Worm (Caenorhabditis elegans) whole organism, early embryonic: ENCODE measurements around the gene clec-128.

Experiments used
- B0310.2 ChIP-seq: sonication (generic microtip); optimal IDR thresholded peaks from 2 replicates; lab custom pipeline; 2016; ENCODE audit warnings: mild to moderate bottlenecking, missing genetic modification characterization, missing compliant biosample characterization
- F13C5.2 ChIP-seq: sonication (generic microtip); optimal IDR thresholded peaks from 2 replicates; lab custom pipeline; 2017; ENCODE audit warnings: mild to moderate bottlenecking, missing genetic modification characterization, inconsistent platforms, missing compliant biosample characterization
- aly-1 ChIP-seq: sonication (generic microtip); optimal IDR thresholded peaks from 2 replicates; lab custom pipeline; 2016; ENCODE audit warnings: missing genetic modification characterization, missing compliant biosample characterization
- ama-1 ChIP-seq: fragments of 150-350 bp; optimal IDR thresholded peaks from 2 replicates; lab custom pipeline; 2014
- ceh-13 ChIP-seq: fragments of 200-800 bp; sonication (Bioruptor generic); optimal IDR thresholded peaks from 2 replicates; lab custom pipeline; 2018; ENCODE audit warnings: mild to moderate bottlenecking, missing genetic modification characterization, missing compliant biosample characterization
- ceh-36 ChIP-seq: sonication (generic microtip); optimal IDR thresholded peaks from 2 replicates; lab custom pipeline; 2016; ENCODE audit warnings: missing genetic modification characterization, inconsistent platforms, missing compliant biosample characterization
- ets-7 ChIP-seq: sonication (generic microtip); optimal IDR thresholded peaks from 2 replicates; lab custom pipeline; 2016; ENCODE audit warnings: missing genotype, missing genetic modification characterization, missing compliant biosample characterization
- flt-1 ChIP-seq: fragments of 200-800 bp; sonication (Bioruptor generic); IDR thresholded peaks from 2 replicates; pipeline ENCODE4 v1.3.6; 2022; ENCODE audit warnings: missing genetic modification characterization, missing compliant biosample characterization
- hmbx-1 ChIP-seq: sonication (generic microtip); optimal IDR thresholded peaks from 2 replicates; lab custom pipeline; 2016; ENCODE audit warnings: mild to moderate bottlenecking, missing genetic modification characterization, missing compliant biosample characterization
- hmg-4 ChIP-seq: fragments of 200-800 bp; sonication (Bioruptor generic); optimal IDR thresholded peaks from 2 replicates; lab custom pipeline; 2018; ENCODE audit warnings: mild to moderate bottlenecking, missing genetic modification characterization, missing compliant biosample characterization
- hnd-1 ChIP-seq: sonication (generic microtip); optimal IDR thresholded peaks from 2 replicates; lab custom pipeline; 2016; ENCODE audit warnings: missing genetic modification characterization, missing compliant biosample characterization
- pes-1 ChIP-seq: fragments of 200-800 bp; sonication (Bioruptor generic); IDR thresholded peaks from 2 replicates; pipeline ENCODE4 v1.3.6; 2022; ENCODE audit warnings: missing genetic modification reagents, missing genetic modification characterization, missing compliant biosample characterization
- scrt-1 ChIP-seq: fragments of 200-800 bp; sonication (Bioruptor generic); IDR thresholded peaks from 2 replicates; pipeline ENCODE4 v1.3.6; 2022; ENCODE audit warnings: missing genetic modification characterization, missing compliant biosample characterization
- sea-1 ChIP-seq: fragments of 200-800 bp; sonication (Bioruptor generic); conservative IDR thresholded peaks from 2 replicates; pipeline ENCODE4 v1.3.6; 2022; ENCODE audit warnings: missing genetic modification characterization, missing compliant biosample characterization
- tbx-11 ChIP-seq: fragments of 200-800 bp; sonication (Bioruptor generic); IDR thresholded peaks from 2 replicates; pipeline ENCODE4 v1.3.6; 2022; ENCODE audit warnings: missing genetic modification characterization, missing compliant biosample characterization
- tbx-37 ChIP-seq: fragments of 200-800 bp; sonication (Bioruptor generic); conservative IDR thresholded peaks from 2 replicates; pipeline ENCODE4 v1.3.6; 2022; ENCODE audit warnings: missing genetic modification reagents, missing genetic modification characterization, missing compliant biosample characterization
- tra-4 ChIP-seq: sonication (generic microtip); optimal IDR thresholded peaks from 2 replicates; lab custom pipeline; 2017; ENCODE audit warnings: missing genetic modification characterization, missing compliant biosample characterization

clec-128 gene

DNA sequence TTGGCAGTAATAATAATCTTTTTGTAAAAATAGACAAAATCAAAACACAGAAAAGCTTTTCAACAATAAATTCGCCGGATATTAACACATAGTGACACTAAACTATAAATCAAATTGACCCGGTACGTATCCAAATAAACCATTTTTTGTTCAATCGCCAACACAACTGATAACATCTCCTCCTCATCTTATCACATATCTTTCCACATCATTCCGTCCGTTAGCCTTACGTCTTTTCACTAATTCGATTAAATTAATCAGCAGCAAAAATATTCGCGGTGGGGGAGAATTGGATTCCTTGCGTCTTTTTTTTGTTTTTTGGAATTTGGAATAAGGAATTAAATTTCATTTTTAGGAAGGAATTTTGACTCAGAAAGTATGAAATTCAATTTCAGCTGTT lies 14.2 kb downstream of the clec-128 start:
- TF ChIP-seq hnd-1: no peak
- TF ChIP-seq pes-1 (GFP tag; lab: Robert Waterston, UW): no peak
- TF ChIP-seq F13C5.2 (tag; lab: Kevin White, UChicago): no peak
- TF ChIP-seq hmg-4 (GFP tag; lab: Kevin White, UChicago): no peak
- no peak for TF ChIP-seq scrt-1
- TF ChIP-seq ets-7 (tag; lab: Kevin White, UChicago): no peak
- TF ChIP-seq aly-1 (tag; lab: Kevin White, UChicago): no peak

DNA sequence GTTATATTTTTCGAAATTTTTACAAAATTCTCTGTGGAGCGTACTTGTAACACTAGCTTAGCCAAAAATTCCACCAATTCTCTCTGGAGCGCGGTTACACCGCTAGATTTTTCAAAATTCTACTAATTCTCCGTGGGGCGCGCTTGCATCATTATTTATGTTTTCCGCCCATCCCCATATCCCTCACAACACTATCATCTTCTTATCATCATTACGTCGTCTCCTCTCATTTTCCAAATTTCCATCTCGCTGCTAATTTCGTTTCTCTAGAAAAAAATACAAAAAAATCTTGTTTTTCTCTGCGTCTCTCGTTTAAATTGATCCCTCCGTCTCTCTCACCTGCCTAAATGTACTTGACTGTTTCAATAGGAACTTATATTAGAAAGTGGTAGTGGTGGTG lies 15.5 kb downstream of the clec-128 start:
- TF ChIP-seq ceh-36: no peak
- no peak for TF ChIP-seq flt-1 (GFP tag; lab: Robert Waterston, UW)
- TF ChIP-seq tra-4: no peak
- no peak for TF ChIP-seq hnd-1
- no peak for TF ChIP-seq hmbx-1 (tag; lab: Kevin White, UChicago)
- no peak for TF ChIP-seq hmg-4 (GFP tag; lab: Kevin White, UChicago)

DNA sequence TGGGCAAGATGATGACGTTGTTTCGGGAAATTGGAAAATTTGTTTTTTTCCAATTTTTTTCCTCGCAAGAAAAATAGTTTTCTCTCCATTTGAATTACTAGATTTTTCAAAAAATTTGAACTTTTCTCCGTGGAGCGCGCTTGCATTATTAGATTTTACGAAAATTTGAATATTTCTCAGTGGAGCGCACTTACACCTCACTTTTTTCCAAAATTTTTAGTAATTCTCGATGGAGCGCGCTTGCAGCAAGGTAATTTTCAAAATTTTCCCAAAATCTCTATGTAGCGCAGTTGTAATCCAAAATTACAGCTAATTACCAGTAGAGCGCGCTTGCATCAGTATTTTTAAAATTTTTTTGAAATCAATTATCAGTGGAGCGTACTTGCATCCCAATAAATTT lies 16.2 kb downstream of the clec-128 start:
- no peak for TF ChIP-seq hnd-1
- no peak for TF ChIP-seq F13C5.2 (tag; lab: Kevin White, UChicago)
- TF ChIP-seq B0310.2 (tag; lab: Kevin White, UChicago): no peak
- no peak for TF ChIP-seq tbx-37 (GFP tag; lab: Robert Waterston, UW)

DNA sequence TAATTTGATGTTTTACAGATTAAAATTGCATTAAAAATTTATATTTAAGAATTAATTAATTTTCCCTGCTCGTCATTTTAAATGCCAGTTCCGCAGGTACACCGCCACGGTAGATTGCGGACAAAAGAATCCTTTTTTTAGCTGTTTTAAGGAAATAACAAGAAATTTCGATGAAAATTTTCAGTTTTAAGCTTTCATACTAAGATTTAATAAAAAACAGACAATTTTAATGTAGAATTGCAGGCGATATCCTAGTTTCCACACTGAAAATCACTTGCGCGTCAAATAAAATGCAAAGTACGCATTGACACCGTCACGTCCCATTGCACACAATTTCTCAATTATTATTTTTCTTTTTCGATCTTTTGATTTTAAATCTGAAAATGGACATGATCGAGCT lies 17.4 kb downstream of the clec-128 start, which contains the start of gene dnc-3:
Gene dnc-3, plus strand, starts transcription at position 272 of the 400 bp plus-strand sequence.
- TF ChIP-seq flt-1 (GFP tag; lab: Robert Waterston, UW) (no peak), F13C5.2 (tag; lab: Kevin White, UChicago) (peak; percentile 40)

DNA sequence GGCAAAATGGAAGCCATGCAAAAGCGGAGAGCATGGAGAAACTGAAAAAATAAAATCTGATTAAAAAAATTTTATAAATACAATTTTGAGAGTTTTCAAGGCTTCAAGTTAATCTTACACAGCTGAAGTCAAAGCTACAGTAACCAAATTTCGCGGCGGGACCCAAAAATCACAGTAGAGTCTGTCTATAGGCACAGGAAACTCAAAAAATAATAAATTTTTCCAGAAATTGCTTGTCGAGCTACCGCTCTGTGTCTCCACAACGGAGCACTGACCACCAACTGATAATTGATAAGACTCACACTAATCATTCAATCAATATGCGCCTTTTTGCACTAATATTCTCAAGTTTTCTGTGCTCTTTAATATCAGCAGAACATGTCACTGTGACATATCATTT lies 20.5 kb downstream of the clec-128 start, which contains the start of gene W10G11.19:
Gene W10G11.19, plus strand, starts transcription at position 301 of the 400 bp plus-strand sequence.
- TF ChIP-seq scrt-1 (no peak), aly-1 (tag; lab: Kevin White, UChicago) (no peak), hmg-4 (GFP tag; lab: Kevin White, UChicago) (no peak), tbx-37 (GFP tag; lab: Robert Waterston, UW) (no peak), pes-1 (GFP tag; lab: Robert Waterston, UW) (no peak), hmbx-1 (tag; lab: Kevin White, UChicago) (no peak), tra-4 (no peak), ceh-36 (no peak)

DNA sequence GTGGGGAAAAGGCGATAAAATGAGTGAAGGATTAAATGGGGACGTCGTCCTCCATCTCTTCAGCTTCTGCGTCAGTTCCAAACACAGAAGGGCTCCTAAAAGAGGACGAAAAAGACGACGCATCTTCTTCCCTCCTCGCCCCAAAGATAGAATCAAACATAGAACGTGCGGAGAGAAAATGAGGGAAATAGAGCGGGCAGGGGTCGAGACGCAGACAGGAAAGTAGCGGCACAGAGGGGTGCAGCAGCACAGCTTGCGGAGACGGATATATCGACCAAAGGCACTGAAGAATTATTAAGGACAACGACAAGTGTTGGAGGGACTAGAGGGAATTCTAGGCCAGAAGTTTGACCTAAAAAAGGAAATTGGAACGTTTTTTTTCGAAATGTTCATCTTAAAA lies 23.5 kb downstream of the clec-128 start:
- TF ChIP-seq pes-1 (GFP tag; lab: Robert Waterston, UW) (no peak), tbx-11 (no peak), B0310.2 (tag; lab: Kevin White, UChicago) (no peak), F13C5.2 (tag; lab: Kevin White, UChicago) (no peak), tbx-37 (GFP tag; lab: Robert Waterston, UW) (0 out of 2 replicates have a peak, but pooled peaks have one; percentile 6), hmg-4 (GFP tag; lab: Kevin White, UChicago) (peak; percentile 54), ets-7 (tag; lab: Kevin White, UChicago) (no peak)

DNA sequence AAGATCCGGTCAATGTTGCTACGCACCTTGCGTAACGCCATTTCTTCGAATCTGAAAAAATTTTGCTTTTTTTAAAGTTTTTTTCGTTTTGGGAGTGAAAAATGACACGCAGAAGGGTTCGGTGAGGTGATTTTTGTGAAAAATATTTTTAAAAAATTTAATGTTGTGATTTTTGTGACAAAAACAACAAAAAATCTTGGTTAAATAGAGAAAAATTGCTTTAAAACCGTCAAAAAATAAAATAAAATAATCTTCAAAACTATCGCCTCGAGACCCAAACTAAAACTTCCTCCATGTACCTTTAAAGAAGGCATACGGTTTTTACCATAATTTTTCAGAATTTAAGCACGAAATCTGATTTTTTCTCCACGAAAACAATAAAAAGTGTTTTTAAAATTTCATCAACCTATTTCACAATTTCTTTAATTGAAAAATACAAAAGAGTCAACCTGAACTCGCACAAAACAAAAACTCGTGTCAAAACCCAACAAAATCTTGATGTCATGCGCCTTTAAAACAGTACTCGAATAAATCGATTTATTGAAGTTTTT lies 24.4 kb downstream of the clec-128 start, which contains the start of gene apd-3:
Gene apd-3, minus strand, starts transcription at position 51 of the 551 bp plus-strand sequence.
- TF ChIP-seq sea-1 (GFP tag; lab: Robert Waterston, UW) (no peak), F13C5.2 (tag; lab: Kevin White, UChicago) (no peak), hnd-1 (no peak), ceh-13 (GFP tag; lab: Kevin White, UChicago) (no peak), aly-1 (tag; lab: Kevin White, UChicago) (no peak), hmg-4 (GFP tag; lab: Kevin White, UChicago) (no peak), ceh-36 (no peak), flt-1 (GFP tag; lab: Robert Waterston, UW) (no peak), hmbx-1 (tag; lab: Kevin White, UChicago) (no peak), B0310.2 (tag; lab: Kevin White, UChicago) (no peak), tbx-11 (no peak), ets-7 (tag; lab: Kevin White, UChicago) (no peak)

DNA sequence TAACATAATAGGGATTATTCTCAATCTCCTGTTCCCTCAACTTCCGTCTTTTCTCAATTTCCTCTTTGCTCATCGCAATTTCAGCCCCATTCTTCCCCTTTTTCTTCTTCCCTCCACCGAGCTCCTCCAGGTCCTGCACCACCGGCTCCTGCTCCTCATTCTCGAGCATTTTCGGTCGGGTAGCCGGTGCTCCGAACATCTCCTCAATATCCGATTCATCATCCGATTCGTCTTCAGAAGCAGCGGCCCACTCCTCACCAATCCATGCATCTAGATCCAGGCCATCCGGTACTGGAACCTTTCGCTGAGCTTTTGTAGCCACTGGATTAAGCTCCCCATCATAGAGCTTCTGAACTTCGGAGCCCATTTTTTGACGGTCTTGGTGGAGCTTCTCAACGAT lies 30.7 kb downstream of the clec-128 start:
- TF ChIP-seq hnd-1: no peak
- no peak for TF ChIP-seq tbx-37 (GFP tag; lab: Robert Waterston, UW)
- no peak for TF ChIP-seq ceh-13 (GFP tag; lab: Kevin White, UChicago)
- no peak for TF ChIP-seq scrt-1
- no peak for TF ChIP-seq ama-1
- TF ChIP-seq tbx-11: no peak
- no peak for TF ChIP-seq ets-7 (tag; lab: Kevin White, UChicago)

DNA sequence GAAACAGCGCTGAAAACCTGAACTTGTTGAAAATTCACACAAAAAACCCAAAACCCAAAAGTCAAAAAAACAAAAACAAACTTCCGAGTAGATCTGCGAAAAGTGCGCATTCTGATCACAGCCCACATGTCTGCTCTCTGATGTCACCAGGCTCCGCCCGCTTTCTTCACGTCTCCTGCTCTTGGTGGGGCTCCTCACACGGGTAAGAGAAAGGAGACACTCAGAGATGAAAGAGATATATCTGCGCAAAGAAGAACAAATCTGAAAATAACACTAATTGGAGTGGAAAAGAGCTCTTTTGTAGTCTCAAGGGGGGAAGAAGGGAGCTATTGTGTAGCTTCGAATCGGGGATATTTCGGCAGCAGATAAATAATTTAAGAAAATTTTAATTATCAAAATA lies 42.6 kb downstream of the clec-128 start, which contains the start of gene ncs-6:
Gene ncs-6, minus strand, starts transcription at position 261 of the 400 bp plus-strand sequence.
- TF ChIP-seq F13C5.2 (tag; lab: Kevin White, UChicago): no peak
